Fruit fly (Drosophila melanogaster) S2 (cell line): ENCODE results near the gene CG3168.

Experiments used
- CG8478 ChIP-seq: fragments of >200 bp; optimal IDR thresholded peaks from 2 replicates; lab custom pipeline; 2018
- CTCF ChIP-seq, 2 experiments: fragments of >200 bp; optimal IDR thresholded peaks; 2 replicates each; lab custom pipeline; 2018

CG3168 gene

dm6 chrX:6709252-6710037, 30.3 kb downstream of the CG3168 start:
- no peak for TF ChIP-seq CTCF (optimal IDR thresholded peaks at IDR 0.05; lab: Kevin White, UChicago)
- TF ChIP-seq CG8478: no peak

- TF ChIP-seq CG8478 (no peak), CTCF (optimal IDR thresholded peaks at IDR 0.05; lab: Kevin White, UChicago) (no peak)
Observed at dm6 chrX:6708580-6709199, 31.1 kb downstream of the CG3168 start.

dm6 chrX:6708138-6708537, 31.6 kb downstream of the CG3168 start:
- TF ChIP-seq CTCF (optimal IDR thresholded peaks at IDR 0.05; lab: Kevin White, UChicago): no peak
- no peak for TF ChIP-seq CG8478

dm6 chrX:6706570-6707306, 33.0 kb downstream of the CG3168 start:
- TF ChIP-seq CG8478: no peak
- TF ChIP-seq CTCF (optimal IDR thresholded peaks at IDR 0.05; lab: Kevin White, UChicago): no peak

- TF ChIP-seq CTCF (optimal IDR thresholded peaks at IDR 0.05; lab: Kevin White, UChicago) (no peak), CG8478 (no peak)
Observed at dm6 chrX:6705890-6706289, 33.9 kb downstream of the CG3168 start.

dm6 chrX:6705059-6705802, 34.6 kb downstream of the CG3168 start:
- no peak for TF ChIP-seq CG8478
- TF ChIP-seq CTCF (optimal IDR thresholded peaks at IDR 0.05; lab: Kevin White, UChicago): no peak

dm6 chrX:6703957-6704356, 35.8 kb downstream of the CG3168 start:
- no peak for TF ChIP-seq CG8478
- TF ChIP-seq CTCF (optimal IDR thresholded peaks at IDR 0.05; lab: Kevin White, UChicago): no peak

- TF ChIP-seq CTCF (optimal IDR thresholded peaks at IDR 0.05; lab: Kevin White, UChicago) (no peak), CG8478 (no peak)
Observed at dm6 chrX:6703237-6703636, 36.5 kb downstream of the CG3168 start.

dm6 chrX:6702591-6702990, 37.2 kb downstream of the CG3168 start:
- no peak for TF ChIP-seq CG8478
- no peak for TF ChIP-seq CTCF (optimal IDR thresholded peaks at IDR 0.05; lab: Kevin White, UChicago)

- TF ChIP-seq CTCF (optimal IDR thresholded peaks at IDR 0.05; lab: Kevin White, UChicago) (no peak), CG8478 (no peak)
Observed at dm6 chrX:6702028-6702433, 37.8 kb downstream of the CG3168 start.

- no peak for TF ChIP-seq CTCF (optimal IDR thresholded peaks at IDR 0.05; lab: Kevin White, UChicago)
- no peak for TF ChIP-seq CG8478
Observed at dm6 chrX:6700990-6701530, 38.7 kb downstream of the CG3168 start.

- TF ChIP-seq CTCF (optimal IDR thresholded peaks at IDR 0.05; lab: Kevin White, UChicago): no peak
- no peak for TF ChIP-seq CG8478
Observed at dm6 chrX:6700263-6700989, 39.4 kb downstream of the CG3168 start.

dm6 chrX:6699255-6699885, 40.4 kb downstream of the CG3168 start, which contains the start of gene CG14441:
Gene CG14441, plus strand, starts transcription at chrX:6699508.
- no peak for TF ChIP-seq CG8478
- no peak for TF ChIP-seq CTCF (optimal IDR thresholded peaks at IDR 0.05; lab: Kevin White, UChicago)
